Fruit fly (Drosophila melanogaster) whole organism, prepupa: ENCODE data around the gene MsrA.

ENCODE experiments used
- Blimp-1 ChIP-seq: fragments of 200-800 bp; sonication (Bioruptor generic); optimal IDR thresholded peaks from 3 replicates; lab custom pipeline; 2017; ENCODE audit warnings: missing biosample characterization, missing genetic modification characterization, mild to moderate bottlenecking, moderate library complexity, missing genetic modification reagents
- CG10669 ChIP-seq: fragments of 200-800 bp; sonication (Bioruptor generic); optimal IDR thresholded peaks from 3 replicates; lab custom pipeline; 2018; ENCODE audit warnings: missing biosample characterization, mild to moderate bottlenecking, missing genetic modification characterization, moderate library complexity
- CG11294 ChIP-seq: fragments of 200-800 bp; sonication (Bioruptor generic); IDR thresholded peaks from 2 replicates; pipeline ENCODE4 v1.3.6; 2022; ENCODE audit warnings: missing biosample characterization, missing genetic modification characterization
- CG11762 ChIP-seq: fragments of 200-800 bp; sonication (Bioruptor generic); optimal IDR thresholded peaks from 3 replicates; lab custom pipeline; 2016; ENCODE audit warnings: missing biosample characterization, missing genetic modification characterization; ENCODE audit not compliant: insufficient read depth
- CG15336 ChIP-seq: fragments of 200-800 bp; sonication (Bioruptor generic); IDR thresholded peaks from 2 replicates; pipeline ENCODE4 v1.3.6; 2022; ENCODE audit warnings: missing biosample characterization, missing genetic modification characterization
- CG16779 ChIP-seq: fragments of 200-800 bp; sonication (Bioruptor generic); optimal IDR thresholded peaks from 3 replicates; lab custom pipeline; 2017; ENCODE audit warnings: missing biosample characterization, mild to moderate bottlenecking, missing genetic modification characterization
- CG31627 ChIP-seq: fragments of 200-800 bp; sonication (Bioruptor generic); optimal IDR thresholded peaks from 3 replicates; lab custom pipeline; 2016; ENCODE audit warnings: missing biosample characterization, missing genetic modification characterization
- CG3919 ChIP-seq: fragments of 200-800 bp; sonication (Bioruptor generic); optimal IDR thresholded peaks from 3 replicates; lab custom pipeline; 2016; ENCODE audit warnings: missing biosample characterization, missing genetic modification characterization
- CG4318 ChIP-seq: fragments of 200-800 bp; sonication (Bioruptor generic); optimal IDR thresholded peaks from 3 replicates; lab custom pipeline; 2017; ENCODE audit warnings: missing biosample characterization, mild to moderate bottlenecking, missing genetic modification characterization
- CG6276 ChIP-seq: fragments of 200-800 bp; sonication (Bioruptor generic); optimal IDR thresholded peaks from 2 replicates; lab custom pipeline; 2017; ENCODE audit warnings: missing biosample characterization, mild to moderate bottlenecking, missing genetic modification characterization
- CG6792 ChIP-seq: fragments of 200-800 bp; sonication (Bioruptor generic); optimal IDR thresholded peaks from 3 replicates; lab custom pipeline; 2016; ENCODE audit warnings: missing biosample characterization, missing genetic modification characterization
- CG6808 ChIP-seq: fragments of 200-800 bp; sonication (Bioruptor generic); optimal IDR thresholded peaks from 3 replicates; lab custom pipeline; 2017; ENCODE audit warnings: missing biosample characterization, missing genetic modification characterization, mild to moderate bottlenecking, moderate library complexity, missing genetic modification reagents
- CG6854 ChIP-seq: fragments of 200-800 bp; sonication (Bioruptor generic); optimal IDR thresholded peaks from 2 replicates; lab custom pipeline; 2017; ENCODE audit warnings: missing biosample characterization, mild to moderate bottlenecking, missing genetic modification characterization
- CG7368 ChIP-seq: fragments of 200-800 bp; sonication (Bioruptor generic); optimal IDR thresholded peaks from 3 replicates; lab custom pipeline; 2016; ENCODE audit warnings: missing biosample characterization, missing genetic modification characterization
- CG8632 ChIP-seq: fragments of 200-800 bp; sonication (Bioruptor generic); optimal IDR thresholded peaks from 3 replicates; lab custom pipeline; 2016; ENCODE audit warnings: missing biosample characterization, missing genetic modification characterization
- Eip93F ChIP-seq: fragments of 200-800 bp; sonication (Bioruptor generic); optimal IDR thresholded peaks from 2 replicates; lab custom pipeline; 2016; ENCODE audit warnings: missing biosample characterization, mild to moderate bottlenecking, missing genetic modification characterization
- Gug ChIP-seq: fragments of 200-800 bp; sonication (Bioruptor generic); IDR thresholded peaks from 2 replicates; pipeline ENCODE4 v1.3.6; 2022; ENCODE audit warnings: missing biosample characterization, missing genetic modification characterization
- Hr38 ChIP-seq: sonication (Bioruptor generic); optimal IDR thresholded peaks from 2 replicates; lab custom pipeline; 2016; ENCODE audit warnings: missing biosample characterization, missing genetic modification characterization
- Hr39 ChIP-seq: fragments of 200-800 bp; sonication (Bioruptor generic); optimal IDR thresholded peaks from 2 replicates; lab custom pipeline; 2016; ENCODE audit warnings: missing biosample characterization, missing genetic modification characterization
- Hr4 ChIP-seq: fragments of 200-800 bp; sonication (Bioruptor generic); optimal IDR thresholded peaks from 3 replicates; lab custom pipeline; 2016; ENCODE audit warnings: missing biosample characterization, missing genetic modification characterization
- Met ChIP-seq: fragments of 200-800 bp; sonication (Bioruptor generic); optimal IDR thresholded peaks from 3 replicates; lab custom pipeline; 2016; ENCODE audit warnings: missing biosample characterization, missing genetic modification characterization
- Smox ChIP-seq: fragments of 200-800 bp; sonication (Bioruptor generic); optimal IDR thresholded peaks from 3 replicates; lab custom pipeline; 2016; ENCODE audit warnings: missing biosample characterization, missing genetic modification characterization
- Sox102F ChIP-seq: fragments of 200-800 bp; sonication (Bioruptor generic); optimal IDR thresholded peaks from 2 replicates; lab custom pipeline; 2016; ENCODE audit warnings: missing biosample characterization, mild to moderate bottlenecking, missing genetic modification characterization
- achi ChIP-seq: fragments of 200-800 bp; sonication (Bioruptor generic); optimal IDR thresholded peaks from 3 replicates; lab custom pipeline; 2016; ENCODE audit warnings: missing biosample characterization, missing genetic modification characterization
- cyc ChIP-seq: fragments of 200-800 bp; sonication (Bioruptor generic); optimal IDR thresholded peaks from 3 replicates; lab custom pipeline; 2016; ENCODE audit warnings: missing biosample characterization, missing genetic modification characterization
- dac ChIP-seq: fragments of 200-800 bp; sonication (Bioruptor generic); optimal IDR thresholded peaks from 2 replicates; lab custom pipeline; 2017; ENCODE audit warnings: missing biosample characterization, mild to moderate bottlenecking, missing genetic modification characterization
- dsx ChIP-seq: fragments of 200-800 bp; optimal IDR thresholded peaks from 3 replicates; lab custom pipeline; 2019; ENCODE audit warnings: missing biosample characterization, mild to moderate bottlenecking, missing genetic modification characterization, moderate library complexity; ENCODE audit not compliant: poor library complexity, severe bottlenecking
- eg ChIP-seq: fragments of 200-800 bp; sonication (Bioruptor generic); IDR thresholded peaks from 3 replicates; pipeline ENCODE4 v1.3.6; 2022; ENCODE audit warnings: missing biosample characterization, missing genetic modification characterization
- fd59A ChIP-seq: fragments of 200-800 bp; sonication (Bioruptor generic); optimal IDR thresholded peaks from 2 replicates; lab custom pipeline; 2017; ENCODE audit warnings: missing biosample characterization, mild to moderate bottlenecking, missing genetic modification characterization, missing genetic modification reagents
- fd85E ChIP-seq: fragments of 200-800 bp; sonication (Bioruptor generic); optimal IDR thresholded peaks from 3 replicates; lab custom pipeline; 2016; ENCODE audit warnings: missing biosample characterization, missing genetic modification characterization
- fkh ChIP-seq: fragments of 200-800 bp; sonication (Bioruptor generic); optimal IDR thresholded peaks from 3 replicates; lab custom pipeline; 2017; ENCODE audit warnings: missing biosample characterization, mild to moderate bottlenecking, missing genetic modification characterization, moderate library complexity
- lz ChIP-seq: fragments of 200-800 bp; sonication (Bioruptor generic); optimal IDR thresholded peaks from 3 replicates; lab custom pipeline; 2016; ENCODE audit warnings: missing biosample characterization, missing genetic modification characterization
- net ChIP-seq: fragments of 200-800 bp; sonication (Bioruptor generic); optimal IDR thresholded peaks from 3 replicates; lab custom pipeline; 2016; ENCODE audit warnings: missing biosample characterization, missing genetic modification characterization
- pdm3 ChIP-seq: fragments of 200-800 bp; sonication (Bioruptor generic); optimal IDR thresholded peaks from 3 replicates; lab custom pipeline; 2016; ENCODE audit warnings: missing biosample characterization, missing genetic modification characterization
- spab ChIP-seq: fragments of 200-800 bp; sonication (Bioruptor generic); optimal IDR thresholded peaks from 2 replicates; lab custom pipeline; 2017; ENCODE audit warnings: missing biosample characterization, mild to moderate bottlenecking, missing genetic modification characterization, missing genetic modification reagents
- svp ChIP-seq: fragments of 200-800 bp; sonication (Bioruptor generic); peaks from one replicate; lab custom pipeline; 2016; ENCODE audit warnings: missing biosample characterization, missing genetic modification characterization
- vri ChIP-seq: fragments of 200-800 bp; sonication (Bioruptor generic); optimal IDR thresholded peaks from 3 replicates; lab custom pipeline; 2016; ENCODE audit warnings: missing biosample characterization, mild to moderate bottlenecking, missing genetic modification characterization

MsrA gene

dm6 chr3L:15523806-15524346, 13.0 kb downstream of the MsrA start, which contains the start of gene CG7945:
TSS of gene CG7945 (minus strand) at chr3L:15524137.
- TF ChIP-seq Eip93F (GFP tag; lab: Kevin White, UChicago), result peak; percentile 7
- peak; percentile 3 for TF ChIP-seq fkh (GFP tag; lab: Kevin White, UChicago)
- no peak for TF ChIP-seq CG4318
- peak; percentile 24 for TF ChIP-seq vri
- TF ChIP-seq, all 60 proteins: peak for 3

- TF ChIP-seq spab (no peak), cyc (GFP tag; lab: Kevin White, UChicago) (no peak), fkh (GFP tag; lab: Kevin White, UChicago) (no peak), Hr38 (GFP tag; lab: Kevin White, UChicago) (no peak), Met (no peak), Hr39 (GFP tag; lab: Kevin White, UChicago) (no peak), CG11762 (GFP tag; lab: Kevin White, UChicago) (no peak), net (GFP tag; lab: Kevin White, UChicago) (no peak), dac (GFP tag; lab: Kevin White, UChicago) (no peak), fd59A (no peak), CG3919 (GFP tag; lab: Kevin White, UChicago) (no peak)
Measured at dm6 chr3L:15525153-15525552, 14.3 kb downstream of the MsrA start, which contains the start of gene CG33986. TSS of gene CG33986 (minus strand) at chr3L:15525253.

- TF ChIP-seq net (GFP tag; lab: Kevin White, UChicago) (no peak), pdm3 (GFP tag; lab: Kevin White, UChicago) (no peak), Gug (GFP tag; lab: Robert Waterston, UW) (no peak), CG11294 (GFP tag; lab: Robert Waterston, UW) (no peak), Sox102F (GFP tag; lab: Kevin White, UChicago) (no peak)
Measured at dm6 chr3L:15526712-15527111, 15.9 kb downstream of the MsrA start, which contains the start of gene CG33985. TSS of gene CG33985 (minus strand) at chr3L:15526812.

DNA sequence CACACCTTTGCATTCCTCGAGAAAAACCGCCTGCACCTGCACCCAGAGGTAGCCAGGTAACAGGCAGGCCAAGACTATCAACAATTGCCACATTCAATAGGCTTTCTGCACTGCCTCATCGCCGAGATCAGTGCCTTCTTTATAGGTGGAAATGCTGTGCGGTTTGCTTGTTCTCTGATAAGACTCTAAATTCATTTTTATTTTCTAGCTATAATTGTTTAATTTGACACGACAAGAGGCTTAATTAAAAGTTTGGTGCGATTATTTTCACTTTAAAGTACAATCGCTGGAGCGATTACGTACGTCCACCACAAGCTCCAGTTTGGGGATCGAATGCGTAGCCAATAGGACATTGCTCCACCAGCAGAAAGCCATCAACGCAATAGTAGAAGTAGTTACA, 16.6 kb downstream of the MsrA start, which contains the start of gene CG42729:
CG42729 (minus strand) TSS at position 101 of the 400 bp plus-strand sequence.
- TF ChIP-seq CG6854 (GFP tag; lab: Kevin White, UChicago) (no peak), achi (no peak), pdm3 (GFP tag; lab: Kevin White, UChicago) (no peak), Hr38 (GFP tag; lab: Kevin White, UChicago) (no peak)
- TF ChIP-seq, all 60 proteins: peak for 0

DNA sequence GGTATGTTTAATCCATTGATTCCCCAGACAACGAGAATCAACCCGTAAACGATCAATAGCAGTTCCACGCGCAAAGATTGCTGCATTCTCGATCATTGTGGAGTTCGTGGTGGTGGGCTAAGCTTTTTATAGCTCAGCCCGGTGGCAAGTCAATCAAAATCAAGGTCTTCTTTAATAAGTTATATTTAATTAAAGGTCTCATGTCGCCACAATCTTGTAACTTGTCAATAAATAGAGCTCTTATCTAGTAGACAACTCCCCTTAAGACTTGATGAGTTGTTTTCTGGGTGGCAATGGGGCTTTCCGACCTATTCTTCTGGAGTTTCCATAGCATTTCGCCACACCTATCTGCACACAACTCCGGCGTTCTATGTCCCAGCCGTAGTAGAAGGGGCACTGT, 17.2 kb downstream of the MsrA start, which contains the start of gene CG42728:
CG42728 (minus strand) TSS at position 101 of the 400 bp plus-strand sequence.
- no peak for TF ChIP-seq cyc (GFP tag; lab: Kevin White, UChicago)
- no peak for TF ChIP-seq vri
- no peak for TF ChIP-seq Hr38 (GFP tag; lab: Kevin White, UChicago)
- no peak for TF ChIP-seq fd59A
- no peak for TF ChIP-seq Blimp-1 (GFP tag; lab: Kevin White, UChicago)
- TF ChIP-seq CG16779, result no peak
- TF ChIP-seq eg (GFP tag; lab: Robert Waterston, UW), result no peak
- no peak for TF ChIP-seq CG10669 (GFP tag; lab: Kevin White, UChicago)
- no peak for TF ChIP-seq CG6808 (GFP tag; lab: Kevin White, UChicago)
- TF ChIP-seq CG6792 (GFP tag; lab: Kevin White, UChicago), result no peak
- TF ChIP-seq Hr4 (GFP tag; lab: Kevin White, UChicago), result no peak
- no peak for TF ChIP-seq CG3919 (GFP tag; lab: Kevin White, UChicago)
- TF ChIP-seq CG15336 (GFP tag; lab: Robert Waterston, UW), result no peak
- no peak for TF ChIP-seq CG6276

DNA sequence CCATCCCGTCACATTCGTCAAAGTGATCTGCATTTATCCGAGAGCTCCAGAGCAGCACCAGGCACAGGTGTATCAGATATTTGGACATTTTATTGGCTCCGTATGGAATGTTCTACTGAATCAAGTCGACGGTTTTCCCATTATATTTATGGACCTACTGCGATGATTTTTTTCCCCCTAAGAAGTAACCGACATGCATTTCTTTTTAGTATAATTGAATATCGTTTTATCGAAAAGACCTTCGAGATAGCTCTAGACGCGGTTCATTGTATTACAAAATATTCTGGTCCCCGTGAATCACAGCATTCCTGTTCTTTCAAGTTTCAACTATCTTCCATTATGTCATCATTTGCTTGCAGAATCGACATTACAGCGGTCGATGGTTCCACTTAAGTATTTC, 18.3 kb downstream of the MsrA start, which contains the start of gene obst-H:
obst-H (minus strand) TSS at position 101 of the 400 bp plus-strand sequence.
- no peak for TF ChIP-seq CG8632 (GFP tag; lab: Kevin White, UChicago)
- TF ChIP-seq Hr4 (GFP tag; lab: Kevin White, UChicago), result no peak
- TF ChIP-seq CG31627 (GFP tag; lab: Kevin White, UChicago), result no peak
- TF ChIP-seq fd85E (GFP tag; lab: Kevin White, UChicago), result no peak
- TF ChIP-seq lz (GFP tag; lab: Kevin White, UChicago), result no peak
- TF ChIP-seq Smox (GFP tag; lab: Kevin White, UChicago), result no peak
- TF ChIP-seq cyc (GFP tag; lab: Kevin White, UChicago), result no peak
- no peak for TF ChIP-seq net (GFP tag; lab: Kevin White, UChicago)
- no peak for TF ChIP-seq CG6854 (GFP tag; lab: Kevin White, UChicago)
- no peak for TF ChIP-seq fd59A
- no peak for TF ChIP-seq CG16779
- no peak for TF ChIP-seq dsx
- no peak for TF ChIP-seq svp (GFP tag; lab: Kevin White, UChicago)
- TF ChIP-seq CG7368 (GFP tag; lab: Kevin White, UChicago), result no peak
- TF ChIP-seq CG6808 (GFP tag; lab: Kevin White, UChicago), result no peak
- no peak for TF ChIP-seq pdm3 (GFP tag; lab: Kevin White, UChicago)
- no peak for TF ChIP-seq fkh (GFP tag; lab: Kevin White, UChicago)
